Fruit fly (Drosophila melanogaster) whole organism, embryonic: ENCODE measurements around the gene CG42553.

ENCODE experiments used
- Aef1 ChIP-seq: fragments of 200-800 bp; sonication (Bioruptor generic); IDR thresholded peaks from 3 replicates; pipeline ENCODE4 v1.3.6; 2022; ENCODE audit warnings: missing biosample characterization, missing genetic modification characterization
- Atf-2 ChIP-seq: fragments of 200-800 bp; sonication (Bioruptor generic); optimal IDR thresholded peaks from 2 replicates; lab custom pipeline; 2016; ENCODE audit warnings: missing biosample characterization, missing genetic modification characterization
- B-H1 ChIP-seq: fragments of 200-800 bp; sonication (Bioruptor generic); IDR thresholded peaks from 3 replicates; pipeline ENCODE4 v1.3.6; 2022; ENCODE audit warnings: missing biosample characterization, missing genetic modification characterization
- CG1024 ChIP-seq: fragments of 200-800 bp; sonication (Bioruptor generic); IDR thresholded peaks from 2 replicates; pipeline ENCODE4 v1.3.6; 2022; ENCODE audit warnings: missing biosample characterization, missing genetic modification characterization
- CG10431 ChIP-seq: fragments of 200-800 bp; sonication (Bioruptor generic); optimal IDR thresholded peaks from 3 replicates; lab custom pipeline; 2018; ENCODE audit warnings: missing biosample characterization, mild to moderate bottlenecking, missing genetic modification characterization
- CG10959 ChIP-seq: fragments of 200-800 bp; sonication (Bioruptor generic); IDR thresholded peaks from 2 replicates; pipeline ENCODE4 v1.3.6; 2022; ENCODE audit warnings: missing biosample characterization, missing genetic modification characterization
- CG13296 ChIP-seq: fragments of 200-800 bp; sonication (Bioruptor generic); optimal IDR thresholded peaks from 3 replicates; lab custom pipeline; 2018; ENCODE audit warnings: missing biosample characterization, mild to moderate bottlenecking, missing genetic modification characterization
- CG13424 ChIP-seq: fragments of 200-800 bp; sonication (Bioruptor generic); optimal IDR thresholded peaks from 2 replicates; lab custom pipeline; 2019; ENCODE audit warnings: missing biosample characterization, mild to moderate bottlenecking, missing genetic modification characterization, moderate library complexity
- CG13775 ChIP-seq: fragments of 200-800 bp; sonication (Bioruptor generic); optimal IDR thresholded peaks from 3 replicates; lab custom pipeline; 2017; ENCODE audit warnings: missing biosample characterization, mild to moderate bottlenecking, missing genetic modification characterization
- CG14050 ChIP-seq: fragments of 200-800 bp; sonication (Bioruptor generic); IDR thresholded peaks from 3 replicates; pipeline ENCODE4 v1.3.6; 2022; ENCODE audit warnings: missing biosample characterization, missing genetic modification characterization
- CG14667 ChIP-seq: fragments of 200-800 bp; sonication (Bioruptor generic); IDR thresholded peaks from 2 replicates; pipeline ENCODE4 v1.3.6; 2022; ENCODE audit warnings: missing biosample characterization, missing genetic modification characterization
- CG15011 ChIP-seq: fragments of 200-800 bp; sonication (Bioruptor generic); optimal IDR thresholded peaks from 3 replicates; lab custom pipeline; 2018; ENCODE audit warnings: missing biosample characterization, mild to moderate bottlenecking, missing genetic modification characterization
- CG15269 ChIP-seq: fragments of 200-800 bp; sonication (Bioruptor generic); optimal IDR thresholded peaks from 2 replicates; lab custom pipeline; 2018; ENCODE audit warnings: missing biosample characterization, mild to moderate bottlenecking, missing genetic modification characterization, moderate library complexity
- CG17361 ChIP-seq: fragments of 200-800 bp; sonication (Bioruptor generic); IDR thresholded peaks from 3 replicates; pipeline ENCODE4 v1.3.6; 2022; ENCODE audit warnings: missing biosample characterization, missing genetic modification characterization
- CG17829 ChIP-seq: fragments of 200-800 bp; optimal IDR thresholded peaks from 2 replicates; lab custom pipeline; 2019; ENCODE audit warnings: missing biosample characterization, mild to moderate bottlenecking, missing genetic modification characterization, moderate library complexity
- CG18599 ChIP-seq: fragments of 200-800 bp; sonication (Bioruptor generic); optimal IDR thresholded peaks from 3 replicates; lab custom pipeline; 2017; ENCODE audit warnings: missing biosample characterization, missing genetic modification characterization, mild to moderate bottlenecking, moderate library complexity, missing genetic modification reagents
- CG2116 ChIP-seq: fragments of 200-800 bp; sonication (Bioruptor generic); optimal IDR thresholded peaks from 3 replicates; lab custom pipeline; 2018; ENCODE audit warnings: missing biosample characterization, mild to moderate bottlenecking, missing genetic modification characterization
- CG2678 ChIP-seq: fragments of 200-800 bp; sonication (Bioruptor generic); optimal IDR thresholded peaks from 3 replicates; lab custom pipeline; 2019; ENCODE audit warnings: missing biosample characterization, mild to moderate bottlenecking, missing genetic modification characterization, moderate library complexity
- CG32532 ChIP-seq: fragments of 200-800 bp; sonication (Bioruptor generic); IDR thresholded peaks from 2 replicates; pipeline ENCODE4 v1.3.6; 2022; ENCODE audit warnings: missing biosample characterization, missing genetic modification characterization
- CG4424 ChIP-seq: fragments of 200-800 bp; sonication (Bioruptor generic); optimal IDR thresholded peaks from 3 replicates; lab custom pipeline; 2016; ENCODE audit warnings: missing biosample characterization, missing genetic modification characterization
- CG4707 ChIP-seq: fragments of 200-800 bp; sonication (Bioruptor generic); optimal IDR thresholded peaks from 2 replicates; lab custom pipeline; 2018; ENCODE audit warnings: missing biosample characterization, mild to moderate bottlenecking, missing genetic modification characterization, moderate library complexity
- CG6254 ChIP-seq: fragments of 200-800 bp; sonication (Bioruptor generic); optimal IDR thresholded peaks from 3 replicates; lab custom pipeline; 2017; ENCODE audit warnings: mild to moderate bottlenecking, missing biosample characterization, missing genetic modification reagents, missing genetic modification characterization
- CG6689 ChIP-seq: fragments of 200-800 bp; sonication (Bioruptor generic); IDR thresholded peaks from 2 replicates; pipeline ENCODE4 v1.3.6; 2022; ENCODE audit warnings: missing biosample characterization, missing genetic modification characterization
- CG7786 ChIP-seq: fragments of 200-800 bp; sonication (Bioruptor generic); optimal IDR thresholded peaks from 2 replicates; lab custom pipeline; 2016; ENCODE audit warnings: missing biosample characterization, missing genetic modification characterization
- CG9797 ChIP-seq: fragments of 200-800 bp; sonication (Bioruptor generic); optimal IDR thresholded peaks from 3 replicates; lab custom pipeline; 2018; ENCODE audit warnings: missing biosample characterization, mild to moderate bottlenecking, missing genetic modification characterization
- CTCF ChIP-seq: fragments of 200-800 bp; sonication (Bioruptor generic); optimal IDR thresholded peaks from 2 replicates; lab custom pipeline; 2017; ENCODE audit warnings: missing biosample characterization, mild to moderate bottlenecking, missing genetic modification characterization, moderate library complexity
- D19A ChIP-seq: fragments of 200-800 bp; optimal IDR thresholded peaks from 3 replicates; lab custom pipeline; 2019; ENCODE audit warnings: missing biosample characterization, mild to moderate bottlenecking, missing genetic modification characterization, moderate library complexity
- Dek ChIP-seq: fragments of 200-800 bp; sonication (Bioruptor generic); optimal IDR thresholded peaks from 3 replicates; lab custom pipeline; 2019; ENCODE audit warnings: missing biosample characterization, mild to moderate bottlenecking, missing genetic modification characterization, moderate library complexity
- Dll ChIP-seq: fragments of 200-800 bp; sonication (Bioruptor generic); IDR thresholded peaks from 4 replicates; pipeline ENCODE4 v1.3.6; 2022; ENCODE audit warnings: missing biosample characterization, missing genetic modification characterization; ENCODE audit not compliant: partially characterized antibody
- Doc3 ChIP-seq: fragments of 200-800 bp; sonication (Bioruptor generic); IDR thresholded peaks from 3 replicates; pipeline ENCODE4 v1.3.6; 2022; ENCODE audit warnings: missing biosample characterization, missing genetic modification characterization; ENCODE audit not compliant: partially characterized antibody
- Dref ChIP-seq: fragments of 200-800 bp; sonication (Bioruptor generic); IDR thresholded peaks from 2 replicates; pipeline ENCODE4 v1.3.6; 2022; ENCODE audit warnings: missing biosample characterization, missing genetic modification characterization
- Fer2 ChIP-seq: fragments of 200-800 bp; sonication (Bioruptor generic); optimal IDR thresholded peaks from 2 replicates; lab custom pipeline; 2018; ENCODE audit warnings: missing biosample characterization, mild to moderate bottlenecking, missing genetic modification characterization, moderate library complexity
- GATAe ChIP-seq: fragments of 200-800 bp; sonication (Bioruptor generic); conservative IDR thresholded peaks from 2 replicates; pipeline ENCODE4 v1.3.6; 2022; ENCODE audit warnings: missing biosample characterization, missing genetic modification characterization
- HLH4C ChIP-seq: fragments of 200-800 bp; sonication (Bioruptor generic); IDR thresholded peaks from 3 replicates; pipeline ENCODE4 v1.3.6; 2022; ENCODE audit warnings: missing biosample characterization, missing genetic modification characterization; ENCODE audit not compliant: partially characterized antibody
- Hey ChIP-seq: fragments of 200-800 bp; sonication (Bioruptor generic); optimal IDR thresholded peaks from 3 replicates; lab custom pipeline; 2018; ENCODE audit warnings: missing biosample characterization, mild to moderate bottlenecking, missing genetic modification characterization
- Oli ChIP-seq: fragments of 200-800 bp; sonication (Bioruptor generic); optimal IDR thresholded peaks from 2 replicates; lab custom pipeline; 2018; ENCODE audit warnings: missing biosample characterization, mild to moderate bottlenecking, missing genetic modification characterization, moderate library complexity
- Opbp ChIP-seq: fragments of 200-800 bp; sonication (Bioruptor generic); IDR thresholded peaks from 3 replicates; pipeline ENCODE4 v1.3.6; 2022; ENCODE audit warnings: missing biosample characterization, missing genetic modification characterization; ENCODE audit not compliant: partially characterized antibody
- Vsx1 ChIP-seq: fragments of 200-800 bp; sonication (Bioruptor generic); optimal IDR thresholded peaks from 2 replicates; lab custom pipeline; 2017; ENCODE audit warnings: missing biosample characterization, mild to moderate bottlenecking, missing genetic modification characterization, missing genetic modification reagents
- ara ChIP-seq: fragments of 200-800 bp; sonication (Bioruptor generic); IDR thresholded peaks from 2 replicates; pipeline ENCODE4 v1.3.6; 2022; ENCODE audit warnings: missing biosample characterization, missing genetic modification characterization
- fru ChIP-seq: fragments of >200 bp; optimal IDR thresholded peaks from 2 replicates; lab custom pipeline; 2017
- gsb ChIP-seq: fragments of 200-800 bp; sonication (Bioruptor generic); IDR thresholded peaks from 2 replicates; pipeline ENCODE4 v1.3.6; 2022; ENCODE audit warnings: missing biosample characterization, missing genetic modification characterization
- gsb-n ChIP-seq: fragments of 200-800 bp; sonication (Bioruptor generic); optimal IDR thresholded peaks from 3 replicates; lab custom pipeline; 2018; ENCODE audit warnings: missing biosample characterization, mild to moderate bottlenecking, missing genetic modification characterization
- hth ChIP-seq: fragments of >200 bp; optimal IDR thresholded peaks from 2 replicates; lab custom pipeline; 2017; ENCODE audit warnings: inconsistent platforms
- ind ChIP-seq: fragments of 200-800 bp; sonication (Bioruptor generic); optimal IDR thresholded peaks from 3 replicates; lab custom pipeline; 2016; ENCODE audit warnings: missing biosample characterization, missing genetic modification characterization
- lov ChIP-seq, 2 experiments: fragments of 200-800 bp in 1 of 2; fragments of >200 bp in 1 of 2; sonication (Bioruptor generic) in 1 of 2; IDR thresholded peaks in 1 of 2; optimal IDR thresholded peaks in 1 of 2; 2 replicates in 1 of 2; 3 replicates in 1 of 2; pipeline versions ENCODE4 v1.3.6 to Lab custom; 2017 to 2022; ENCODE audit warnings: missing biosample characterization in 1 of 2, missing genetic modification characterization in 1 of 2
- pzg ChIP-seq: fragments of 200-800 bp; sonication (Bioruptor generic); optimal IDR thresholded peaks from 3 replicates; lab custom pipeline; 2018; ENCODE audit warnings: missing biosample characterization, mild to moderate bottlenecking, missing genetic modification characterization, moderate library complexity
- shn ChIP-seq: fragments of 200-800 bp; sonication (Bioruptor generic); optimal IDR thresholded peaks from 3 replicates; lab custom pipeline; 2016; ENCODE audit warnings: missing biosample characterization, missing genetic modification characterization
- sob ChIP-seq: fragments of 200-800 bp; sonication (Bioruptor generic); IDR thresholded peaks from 2 replicates; pipeline ENCODE4 v1.3.6; 2022; ENCODE audit warnings: missing biosample characterization, missing genetic modification characterization
- tgo ChIP-seq: fragments of 200-800 bp; sonication (Bioruptor generic); IDR thresholded peaks from 3 replicates; pipeline ENCODE4 v1.3.6; 2022; ENCODE audit warnings: missing biosample characterization, missing genetic modification characterization

The CG42553 gene

dm6 chr3L:791251-791991, 42.5 kb upstream of the CG42553 start (continued):
- TF ChIP-seq tgo (peak; percentile 56), CG9797 (GFP tag; lab: Kevin White, UChicago) (no peak), CG10431 (peak; percentile 47), Hey (tag; lab: Kevin White, UChicago) (no peak), Atf-2 (GFP tag; lab: Kevin White, UChicago) (peak; percentile 16), CG4707 (GFP tag; lab: Kevin White, UChicago) (peak; percentile 54), lov (optimal IDR thresholded peaks at IDR 0.05; lab: Kevin White, UChicago) (no peak), lov (GFP tag; IDR thresholded peaks at IDR 0.05; lab: Robert Waterston, UW) (no peak), fru (lab: Kevin White, UChicago) (no peak), B-H1 (GFP tag; lab: Robert Waterston, UW) (peak; percentile 31; the same call in 1 of the 3 replicates), D19A (tag; lab: Kevin White, UChicago) (peak; percentile 61), ara (GFP tag; lab: Robert Waterston, UW) (peak; percentile 77), CG18599 (GFP tag; lab: Kevin White, UChicago) (peak; percentile 31), CG1024 (GFP tag; lab: Robert Waterston, UW) (0 out of 2 replicates have a peak, but pooled peaks have one; percentile 36), pzg (GFP tag; lab: Kevin White, UChicago) (no peak), Dref (no peak), Fer2 (tag; lab: Kevin White, UChicago) (no peak), CG15011 (GFP tag; lab: Kevin White, UChicago) (no peak), Vsx1 (GFP tag; lab: Kevin White, UChicago) (peak; percentile 44), CG32532 (GFP tag; lab: Robert Waterston, UW) (peak; percentile 41; the same call in 1 of the 2 replicates), CG6689 (GFP tag; lab: Robert Waterston, UW) (peak; percentile 69), HLH4C (GFP tag; lab: Robert Waterston, UW) (peak; percentile 52; the same call in 1 of the 3 replicates), CG14050 (GFP tag; lab: Robert Waterston, UW) (peak; percentile 46; the same call in 2 of the 3 replicates), CG10959 (GFP tag; lab: Robert Waterston, UW) (no peak), CG6254 (GFP tag; lab: Kevin White, UChicago) (peak; percentile 52), CG4424 (GFP tag; lab: Kevin White, UChicago) (peak; percentile 74), gsb-n (tag; lab: Kevin White, UChicago) (peak; percentile 62), Aef1 (GFP tag; lab: Robert Waterston, UW) (no peak; the same call in 2 of the 3 replicates), Opbp (GFP tag; lab: Robert Waterston, UW) (no peak), CG13775 (peak; percentile 11), Doc3 (GFP tag; lab: Robert Waterston, UW) (0 out of 3 replicates have a peak, but pooled peaks have one; percentile 16), CG13296 (GFP tag; lab: Kevin White, UChicago) (peak; percentile 58), ind (GFP tag; lab: Kevin White, UChicago) (peak; percentile 33), CG2678 (tag; lab: Kevin White, UChicago) (peak; percentile 72), Dll (GFP tag; lab: Robert Waterston, UW) (peak; percentile 43; the same call in 1 of the 4 replicates), CG13424 (peak; percentile 67), gsb (GFP tag; lab: Robert Waterston, UW) (no peak), CG15269 (tag; lab: Kevin White, UChicago) (peak; percentile 70), CG17361 (GFP tag; lab: Robert Waterston, UW) (peak; percentile 80), hth (no peak), sob (GFP tag; lab: Robert Waterston, UW) (peak; percentile 39; the same call in 1 of the 2 replicates), shn (peak; percentile 33), CG17829 (peak; percentile 70), Oli (tag; lab: Kevin White, UChicago) (peak; percentile 75), CG14667 (GFP tag; lab: Robert Waterston, UW) (no peak), CTCF (GFP tag; lab: Kevin White, UChicago) (peak; percentile 34), Dek (peak; percentile 10), CG2116 (GFP tag; lab: Kevin White, UChicago) (peak; percentile 19), CG7786 (GFP tag; lab: Kevin White, UChicago) (no peak), GATAe (no peak)
